Fruit fly (Drosophila melanogaster): ENCODE results near the gene CG32756.

CG32756 gene

DNA sequence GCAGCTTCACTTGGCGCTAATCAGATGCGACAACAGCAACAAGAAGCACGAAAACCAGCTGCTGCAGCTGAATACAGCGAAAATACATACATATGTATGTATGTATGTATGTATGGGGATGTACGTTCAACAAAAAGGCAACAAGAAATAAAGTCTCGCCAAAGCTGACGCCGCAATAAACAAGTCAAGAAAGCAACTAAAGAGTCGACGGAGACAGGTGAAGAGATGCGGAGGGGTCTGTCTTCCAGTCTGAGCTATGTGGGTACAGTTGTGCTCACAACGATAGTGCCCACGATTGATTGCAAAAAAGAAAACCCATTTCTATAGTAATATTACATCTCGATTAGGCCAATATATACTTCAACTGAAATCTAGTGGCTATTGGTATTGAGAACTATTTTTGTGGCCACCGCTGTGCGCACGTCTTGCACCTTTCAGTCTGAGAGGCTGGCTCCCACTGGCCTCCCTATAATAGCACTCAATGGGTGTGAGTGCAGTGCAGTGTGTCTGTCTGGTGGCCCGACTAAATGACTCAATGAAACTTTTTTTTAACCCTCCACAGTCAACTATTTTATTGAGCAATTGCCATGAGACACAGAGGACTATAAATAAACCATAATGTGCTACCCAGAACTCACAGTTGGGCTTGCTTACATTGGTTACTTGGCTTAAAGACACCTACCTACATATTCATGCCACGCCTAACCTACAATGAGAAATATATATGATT is 49.5 kb upstream of the CG32756 start (continued):
- TF ChIP-seq CG15269 (tag; optimal IDR thresholded peaks at IDR 0.05): peak; percentile 86
- TF ChIP-seq CG10654 (GFP tag; optimal IDR thresholded peaks at IDR 0.05): peak; percentile 86
- peak; percentile 87 for TF ChIP-seq CG3407 (GFP tag; optimal IDR thresholded peaks at IDR 0.05)
- TF ChIP-seq CG7372 (GFP tag; IDR thresholded peaks at IDR 0.05): peak; percentile 77
- TF ChIP-seq CG10147 (GFP tag; optimal IDR thresholded peaks at IDR 0.05): peak; percentile 67
- peak; percentile 90 for TF ChIP-seq so (GFP tag; IDR thresholded peaks at IDR 0.05)
- peak; percentile 85 for TF ChIP-seq CG30431 (GFP tag; optimal IDR thresholded peaks at IDR 0.05)
- TF ChIP-seq Ssrp (tag; optimal IDR thresholded peaks at IDR 0.05): peak; percentile 90
- peak; percentile 92 for TF ChIP-seq CG6254 (GFP tag; optimal IDR thresholded peaks at IDR 0.05)
- TF ChIP-seq H2.0 (GFP tag; IDR thresholded peaks at IDR 0.05): peak; percentile 89
- peak; percentile 77 for TF ChIP-seq HmgD (GFP tag; optimal IDR thresholded peaks at IDR 0.05)
- TF ChIP-seq Kr (GFP tag; optimal IDR thresholded peaks at IDR 0.05): no peak
- TF ChIP-seq Sox100B (GFP tag; optimal IDR thresholded peaks at IDR 0.05): peak; percentile 83
- TF ChIP-seq CG34224 (GFP tag; IDR thresholded peaks at IDR 0.05; ENCODE audit: partially characterized antibody): no peak
- TF ChIP-seq bigmax (GFP tag; optimal IDR thresholded peaks at IDR 0.05): no peak
- peak; percentile 78 for TF ChIP-seq NC2α (GFP tag; optimal IDR thresholded peaks at IDR 0.05)
- TF ChIP-seq stc (GFP tag; IDR thresholded peaks at IDR 0.05): peak; percentile 91
- TF ChIP-seq Sry-δ (GFP tag; optimal IDR thresholded peaks at IDR 0.05): peak; percentile 65
- TF ChIP-seq jing (GFP tag; optimal IDR thresholded peaks at IDR 0.05): peak; percentile 88
- peak; percentile 87 for TF ChIP-seq Camta (GFP tag; optimal IDR thresholded peaks at IDR 0.05)
- peak; percentile 67 for TF ChIP-seq Bdp1 (GFP tag; optimal IDR thresholded peaks at IDR 0.05)
- peak; percentile 86 for TF ChIP-seq Aef1 (GFP tag; IDR thresholded peaks at IDR 0.05)
- peak; percentile 74 for TF ChIP-seq CG11723 (GFP tag; optimal IDR thresholded peaks at IDR 0.05)
- peak; percentile 89 for TF ChIP-seq CG8388 (GFP tag; optimal IDR thresholded peaks at IDR 0.05)
- TF ChIP-seq CG1529 (GFP tag; optimal IDR thresholded peaks at IDR 0.05): peak; percentile 92
- TF ChIP-seq ftz-f1 (GFP tag; optimal IDR thresholded peaks at IDR 0.05): no peak
- TF ChIP-seq aop (GFP tag; IDR thresholded peaks at IDR 0.05): peak; percentile 81; the same call in 1 of the 2 replicates
- TF ChIP-seq CG43689 (GFP tag; IDR thresholded peaks at IDR 0.05): peak; percentile 45; the same call in 1 of the 2 replicates
- TF ChIP-seq tin (GFP tag; optimal IDR thresholded peaks at IDR 0.05): peak; percentile 92
- TF ChIP-seq kay (GFP tag; optimal IDR thresholded peaks at IDR 0.05): peak; percentile 74
- TF ChIP-seq CG18476 (GFP tag; optimal IDR thresholded peaks at IDR 0.05): peak; percentile 77
- no peak for TF ChIP-seq Hr39 (optimal IDR thresholded peaks at IDR 0.05)
- TF ChIP-seq Hmr (GFP tag; optimal IDR thresholded peaks at IDR 0.05): peak; percentile 82
- no peak for TF ChIP-seq usp (GFP tag; optimal IDR thresholded peaks at IDR 0.05)
- TF ChIP-seq CG12299 (tag; optimal IDR thresholded peaks at IDR 0.05): peak; percentile 75
- peak; percentile 91 for TF ChIP-seq ase (GFP tag; IDR thresholded peaks at IDR 0.05)
- peak; percentile 71; the same call in 2 of the 3 replicates for TF ChIP-seq CG6175 (GFP tag; IDR thresholded peaks at IDR 0.05)
- TF ChIP-seq Dek (tag; optimal IDR thresholded peaks at IDR 0.05): peak; percentile 80
- no peak for TF ChIP-seq knrl (GFP tag; IDR thresholded peaks at IDR 0.05; ENCODE audit: partially characterized antibody)
- TF ChIP-seq bab2 (GFP tag; optimal IDR thresholded peaks at IDR 0.05): peak; percentile 87
- TF ChIP-seq lov (optimal IDR thresholded peaks at IDR 0.05): no peak
- peak; percentile 95 for TF ChIP-seq lov (GFP tag; IDR thresholded peaks at IDR 0.05)
- peak; percentile 84 for TF ChIP-seq CrebB (tag; optimal IDR thresholded peaks at IDR 0.05)
- TF ChIP-seq CG31224 (GFP tag; IDR thresholded peaks at IDR 0.05): peak; percentile 79
- peak; percentile 81 for TF ChIP-seq nerfin-1 (tag; optimal IDR thresholded peaks at IDR 0.05)
- TF ChIP-seq esg (GFP tag; conservative IDR thresholded peaks at IDR 0.05): peak; percentile 91
- peak; percentile 91 for TF ChIP-seq Blimp-1 (GFP tag; optimal IDR thresholded peaks at IDR 0.05)
- peak; percentile 69 for TF ChIP-seq CG17802 (tag; optimal IDR thresholded peaks at IDR 0.05)
- no peak for TF ChIP-seq mld (GFP tag; IDR thresholded peaks at IDR 0.05; ENCODE audit: partially characterized antibody)
- peak; percentile 88 for TF ChIP-seq tup (GFP tag; optimal IDR thresholded peaks at IDR 0.05)
